Worm (Caenorhabditis elegans) whole organism, L2 larva: ENCODE results near the gene rpy-1.

Experiments
- ceh-82 ChIP-seq: fragments of 150-350 bp; optimal IDR thresholded peaks from 2 replicates; lab custom pipeline; 2014; ENCODE audit warnings: missing biosample characterization, missing genetic modification characterization
- egl-27 ChIP-seq: sonication (generic microtip); optimal IDR thresholded peaks from 3 replicates; lab custom pipeline; 2017; ENCODE audit warnings: missing biosample characterization, missing genetic modification reagents, missing genetic modification characterization
- lin-13 ChIP-seq: fragments of 150-350 bp; optimal IDR thresholded peaks from 2 replicates; lab custom pipeline; 2014; ENCODE audit warnings: missing biosample characterization, missing genetic modification reagents, missing genetic modification characterization
- lin-39 ChIP-seq: fragments of 150-350 bp; optimal IDR thresholded peaks from 2 replicates; lab custom pipeline; 2014; ENCODE audit warnings: missing biosample characterization, missing genetic modification reagents, missing genetic modification characterization
- lsy-2 ChIP-seq, 2 experiments: fragments of 150-350 bp in 1 of 2; sonication (generic microtip) in 1 of 2; optimal IDR thresholded peaks; 2 replicates each; lab custom pipeline; 2014 to 2017; ENCODE audit warnings: missing biosample characterization in 2 of 2, missing genetic modification characterization in 2 of 2
- mab-5 ChIP-seq: fragments of 150-350 bp; optimal IDR thresholded peaks from 2 replicates; lab custom pipeline; 2014; ENCODE audit warnings: missing biosample characterization, missing genetic modification characterization
- nhr-11 ChIP-seq: fragments of 150-350 bp; optimal IDR thresholded peaks from 2 replicates; lab custom pipeline; 2014; ENCODE audit warnings: missing biosample characterization, missing genetic modification characterization
- nhr-237 ChIP-seq: fragments of 150-350 bp; optimal IDR thresholded peaks from 2 replicates; lab custom pipeline; 2014; ENCODE audit warnings: missing biosample characterization, missing genetic modification characterization
- nhr-25 ChIP-seq: fragments of 150-350 bp; sonication (generic microtip); optimal IDR thresholded peaks from 3 replicates; lab custom pipeline; 2014; ENCODE audit warnings: missing biosample characterization, missing genetic modification characterization
- snpc-4 ChIP-seq: fragments of 150-350 bp; optimal IDR thresholded peaks from 2 replicates; lab custom pipeline; 2014; ENCODE audit warnings: missing biosample characterization, missing genetic modification characterization
- unc-39 ChIP-seq: fragments of 150-350 bp; optimal IDR thresholded peaks from 2 replicates; lab custom pipeline; 2014; ENCODE audit warnings: missing biosample characterization, missing genetic modification characterization
- unc-62 ChIP-seq: fragments of 150-350 bp; optimal IDR thresholded peaks from 2 replicates; lab custom pipeline; 2014; ENCODE audit warnings: missing biosample characterization, missing genetic modification reagents, missing genetic modification characterization
- ztf-4 ChIP-seq: fragments of 150-350 bp; optimal IDR thresholded peaks from 2 replicates; lab custom pipeline; 2014; ENCODE audit warnings: missing biosample characterization, missing genetic modification characterization

DNA sequence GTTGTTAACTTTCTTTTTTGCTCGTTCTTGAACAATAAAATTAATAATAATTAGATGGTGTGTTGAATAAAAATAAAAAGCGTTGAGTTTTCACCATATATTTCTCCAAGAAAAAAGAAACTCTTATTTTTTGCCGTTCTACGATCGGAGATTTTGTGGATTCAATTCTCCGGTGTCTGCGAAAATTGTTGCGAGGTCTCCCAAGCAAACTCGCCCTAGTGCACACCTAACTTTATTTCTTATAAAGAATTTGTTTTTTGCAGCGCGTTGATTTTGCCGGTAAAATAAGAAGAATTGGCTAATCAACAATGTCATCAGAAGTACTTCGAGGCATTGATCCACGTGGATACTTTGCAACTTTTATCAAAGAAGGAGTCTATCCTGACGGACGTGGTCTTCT is 36.0 kb upstream of the rpy-1 start, which contains the start of gene exos-8:
- TF ChIP-seq unc-62 (GFP tag; lab: Kevin White, UChicago) (no peak), unc-39 (no peak), ceh-82 (tag; lab: Kevin White, UChicago) (no peak), egl-27 (no peak), lsy-2 (tag; optimal IDR thresholded peaks at IDR 0.05; lab: Kevin White, UChicago) (peak in 1 of 2 experiments; percentile 71), nhr-11 (tag; lab: Kevin White, UChicago) (no peak), nhr-237 (tag; lab: Kevin White, UChicago) (no peak), ztf-4 (no peak), lin-39 (no peak), mab-5 (tag; lab: Kevin White, UChicago) (no peak), snpc-4 (tag; lab: Kevin White, UChicago) (no peak), lin-13 (peak; percentile 54), nhr-25 (no peak)
